Fruit fly (Drosophila melanogaster) Kc167 (cell line): ENCODE results near the gene aru.

Experiments used
- Myc ChIP-seq: fragments of >200 bp; optimal IDR thresholded peaks from 2 replicates; lab custom pipeline; 2017; ENCODE audit warnings: missing external identifiers
- Sin3A ChIP-seq: fragments of >200 bp; optimal IDR thresholded peaks from 2 replicates; lab custom pipeline; 2018; ENCODE audit warnings: missing external identifiers
- psq ChIP-seq: fragments of >200 bp; optimal IDR thresholded peaks from 2 replicates; lab custom pipeline; 2017; ENCODE audit warnings: missing external identifiers

dm6 chr2L:870285-870684, 2.1 kb upstream of the aru start, which contains the start of gene PNUTS:
- no peak for TF ChIP-seq Sin3A (lab: Kevin White, UChicago)
- TF ChIP-seq psq, result no peak
- TF ChIP-seq Myc (lab: Kevin White, UChicago), result no peak
